Fruit fly (Drosophila melanogaster): ENCODE measurements around the gene CG7271.

DNA sequence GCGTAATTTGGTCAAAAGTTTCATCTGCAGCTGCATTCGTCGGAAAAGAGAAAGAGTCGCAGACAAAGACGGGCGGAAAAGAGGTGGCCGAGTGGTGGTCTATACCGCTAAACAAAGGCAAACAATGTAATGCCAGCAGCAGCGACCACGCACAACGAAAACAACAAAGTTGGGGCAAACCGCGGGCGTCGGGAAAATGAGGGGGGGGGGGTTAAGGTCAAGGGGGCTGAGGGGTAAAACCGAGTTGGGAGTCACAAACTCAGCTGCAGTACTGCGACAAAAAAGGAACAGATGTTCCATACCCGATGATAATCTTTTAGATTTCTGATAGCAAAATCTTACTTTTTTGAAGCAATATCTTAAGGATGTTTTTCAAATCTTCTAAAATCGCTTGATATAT, 48.2 kb downstream of the CG7271 start:
- TF ChIP-seq Sox100B (GFP tag; optimal IDR thresholded peaks at IDR 0.05) (no peak), slbo (GFP tag; IDR thresholded peaks at IDR 0.05) (no peak), Hmr (GFP tag; optimal IDR thresholded peaks at IDR 0.05) (no peak), NfI (GFP tag; optimal IDR thresholded peaks at IDR 0.05) (no peak), tup (GFP tag; optimal IDR thresholded peaks at IDR 0.05) (no peak), ap (GFP tag; IDR thresholded peaks at IDR 0.05) (no peak), Stat92E (GFP tag; optimal IDR thresholded peaks at IDR 0.05) (no peak), ewg (GFP tag; optimal IDR thresholded peaks at IDR 0.05) (no peak), Dip2 (GFP tag; IDR thresholded peaks at IDR 0.05) (no peak), Bdp1 (GFP tag; optimal IDR thresholded peaks at IDR 0.05) (no peak), CG30020 (tag; optimal IDR thresholded peaks at IDR 0.05) (no peak), pzg (GFP tag; optimal IDR thresholded peaks at IDR 0.05) (no peak), klu (GFP tag; IDR thresholded peaks at IDR 0.05) (no peak), ci (GFP tag; IDR thresholded peaks at IDR 0.05) (no peak)
